Fruit fly (Drosophila melanogaster) whole organism, adult: ENCODE measurements around the gene Septin4.

Experiments used
- CG11617 ChIP-seq: fragments of 200-800 bp; sonication (Bioruptor generic); optimal IDR thresholded peaks from 2 replicates; lab custom pipeline; 2017; ENCODE audit warnings: mild to moderate bottlenecking, missing biosample characterization, missing genetic modification reagents, missing genetic modification characterization
- CG12768 ChIP-seq: fragments of 200-800 bp; sonication (Bioruptor generic); optimal IDR thresholded peaks from 2 replicates; lab custom pipeline; 2017; ENCODE audit warnings: missing biosample characterization, missing genetic modification characterization, mild to moderate bottlenecking, moderate library complexity, missing genetic modification reagents
- CG1620 ChIP-seq: fragments of 200-800 bp; sonication (Bioruptor generic); optimal IDR thresholded peaks from 2 replicates; lab custom pipeline; 2016; ENCODE audit warnings: missing biosample characterization, missing genetic modification characterization
- CG7045 ChIP-seq: fragments of 200-800 bp; sonication (Bioruptor generic); optimal IDR thresholded peaks from 2 replicates; lab custom pipeline; 2017; ENCODE audit warnings: missing biosample characterization, mild to moderate bottlenecking, missing genetic modification characterization
- Clk ChIP-seq: fragments of 200-800 bp; sonication (Bioruptor generic); optimal IDR thresholded peaks from 2 replicates; lab custom pipeline; 2017; ENCODE audit warnings: missing biosample characterization, missing genetic modification characterization
- Crg-1 ChIP-seq: fragments of 200-800 bp; sonication (Bioruptor generic); optimal IDR thresholded peaks from 2 replicates; lab custom pipeline; 2016; ENCODE audit warnings: missing biosample characterization, missing genetic modification characterization
- Mnt ChIP-seq: fragments of 200-800 bp; sonication (Bioruptor generic); optimal IDR thresholded peaks from 2 replicates; lab custom pipeline; 2016; ENCODE audit warnings: missing biosample characterization, mild to moderate bottlenecking, missing genetic modification characterization
- cic ChIP-seq: fragments of 200-800 bp; sonication (Bioruptor generic); optimal IDR thresholded peaks from 2 replicates; lab custom pipeline; 2017; ENCODE audit warnings: missing biosample characterization, mild to moderate bottlenecking, missing genetic modification characterization, moderate library complexity
- cnc ChIP-seq, 2 experiments: fragments of >200 bp; optimal IDR thresholded peaks; 2 replicates each; lab custom pipeline; 2017
- kay ChIP-seq: fragments of 200-800 bp; sonication (Bioruptor generic); peaks from one replicate; lab custom pipeline; 2016; ENCODE audit warnings: missing biosample characterization, missing genetic modification characterization, borderline replicate concordance
- pad ChIP-seq: fragments of 200-800 bp; sonication (Bioruptor generic); optimal IDR thresholded peaks from 3 replicates; lab custom pipeline; 2017; ENCODE audit warnings: missing biosample characterization, missing genetic modification characterization, mild to moderate bottlenecking, moderate library complexity, missing genetic modification reagents
- tj ChIP-seq: fragments of 200-800 bp; sonication (Bioruptor generic); optimal IDR thresholded peaks from 3 replicates; lab custom pipeline; 2017; ENCODE audit warnings: missing biosample characterization, mild to moderate bottlenecking, missing genetic modification characterization, moderate library complexity
- toe ChIP-seq: fragments of 200-800 bp; sonication (Bioruptor generic); optimal IDR thresholded peaks from 2 replicates; lab custom pipeline; 2016; ENCODE audit warnings: missing biosample characterization, missing genetic modification characterization

- TF ChIP-seq kay (GFP tag; lab: Kevin White, UChicago) (no peak), pad (GFP tag; lab: Kevin White, UChicago) (no peak), CG7045 (GFP tag; lab: Kevin White, UChicago) (no peak), cnc (optimal IDR thresholded peaks at IDR 0.05; lab: Kevin White, UChicago) (no peak), cic (no peak), Clk (GFP tag; lab: Kevin White, UChicago) (no peak), CG11617 (no peak), Crg-1 (GFP tag; lab: Kevin White, UChicago) (no peak), CG1620 (GFP tag; lab: Kevin White, UChicago) (no peak), Mnt (GFP tag; lab: Kevin White, UChicago) (no peak), CG12768 (GFP tag; lab: Kevin White, UChicago) (no peak), tj (GFP tag; lab: Kevin White, UChicago) (no peak), toe (GFP tag; lab: Kevin White, UChicago) (no peak)
These were observed 34.3 kb downstream of the Septin4 start for dm6 chrX:16660632-16661031.
